Worm (Caenorhabditis elegans) whole organism, young adult: ENCODE results near the gene tag-321.

Experiments
- B0019.2 ChIP-seq: fragments of 200-800 bp; sonication (Bioruptor generic); conservative IDR thresholded peaks from 2 replicates; pipeline ENCODE4 v1.3.6; 2022; ENCODE audit warnings: missing genetic modification reagents, missing genetic modification characterization, missing compliant biosample characterization
- B0336.3 ChIP-seq: fragments of 200-800 bp; sonication (Bioruptor generic); IDR thresholded peaks from 2 replicates; pipeline ENCODE4 v1.3.6; 2022; ENCODE audit warnings: missing genetic modification characterization, missing compliant biosample characterization
- F37B4.10 ChIP-seq: fragments of 200-800 bp; sonication (Bioruptor generic); IDR thresholded peaks from 2 replicates; pipeline ENCODE4 v1.3.6; 2022; ENCODE audit warnings: missing genetic modification characterization, missing compliant biosample characterization
- F39B2.1 ChIP-seq: fragments of 200-800 bp; sonication (Bioruptor generic); IDR thresholded peaks from 2 replicates; pipeline ENCODE4 v1.3.6; 2022; ENCODE audit warnings: missing genetic modification reagents, missing genetic modification characterization, missing compliant biosample characterization
- F55B11.4 ChIP-seq: sonication (generic microtip); optimal IDR thresholded peaks from 2 replicates; lab custom pipeline; 2016; ENCODE audit warnings: missing compliant biosample characterization, missing genetic modification characterization, borderline replicate concordance; ENCODE audit not compliant: insufficient read depth
- F57A8.1 ChIP-seq: fragments of 200-800 bp; sonication (Bioruptor generic); optimal IDR thresholded peaks from 2 replicates; lab custom pipeline; 2018; ENCODE audit warnings: mild to moderate bottlenecking, missing genetic modification characterization, moderate library complexity, missing compliant biosample characterization
- T07F8.4 ChIP-seq: sonication (generic microtip); optimal IDR thresholded peaks from 2 replicates; lab custom pipeline; 2016; ENCODE audit warnings: mild to moderate bottlenecking, missing genetic modification characterization, moderate library complexity, missing compliant biosample characterization
- Y53G8AR.9 ChIP-seq: fragments of 200-800 bp; sonication (Bioruptor generic); conservative IDR thresholded peaks from 2 replicates; pipeline ENCODE4 v1.3.6; 2022; ENCODE audit warnings: missing genetic modification reagents, missing genetic modification characterization, missing compliant biosample characterization
- Y56A3A.18 ChIP-seq: fragments of 200-800 bp; sonication (Bioruptor generic); IDR thresholded peaks from 2 replicates; pipeline ENCODE4 v1.3.6; 2022; ENCODE audit warnings: missing genetic modification reagents, missing genetic modification characterization, missing compliant biosample characterization
- Y95B8A.8 ChIP-seq: fragments of 200-800 bp; sonication (Bioruptor generic); IDR thresholded peaks from 2 replicates; pipeline ENCODE4 v1.3.6; 2022; ENCODE audit warnings: missing genetic modification reagents, missing genetic modification characterization, missing compliant biosample characterization
- attf-5 ChIP-seq: fragments of 200-800 bp; sonication (Bioruptor generic); optimal IDR thresholded peaks from 2 replicates; lab custom pipeline; 2018; ENCODE audit warnings: mild to moderate bottlenecking, missing genetic modification characterization, missing compliant biosample characterization
- attf-6 ChIP-seq: fragments of 200-800 bp; sonication (Bioruptor generic); IDR thresholded peaks from 2 replicates; pipeline ENCODE4 v1.3.6; 2022; ENCODE audit warnings: missing genetic modification reagents, missing genetic modification characterization, missing compliant biosample characterization
- bed-2 ChIP-seq: fragments of 200-800 bp; sonication (Bioruptor generic); IDR thresholded peaks from 2 replicates; pipeline ENCODE4 v1.3.6; 2022; ENCODE audit warnings: missing genetic modification reagents, missing genetic modification characterization, missing compliant biosample characterization
- ccch-3 ChIP-seq: fragments of 200-800 bp; sonication (Bioruptor generic); optimal IDR thresholded peaks from 2 replicates; lab custom pipeline; 2018; ENCODE audit warnings: mild to moderate bottlenecking, missing genetic modification characterization, missing compliant biosample characterization
- cebp-1 ChIP-seq, 2 experiments: fragments of 200-800 bp in 1 of 2; sonication (Bioruptor generic) in 1 of 2; sonication (generic microtip) in 1 of 2; IDR thresholded peaks in 1 of 2; optimal IDR thresholded peaks in 1 of 2; 2 replicates each; pipeline versions ENCODE4 v1.3.6 to Lab custom; 2017 to 2022; ENCODE audit warnings: missing compliant biosample characterization in 2 of 2, missing genetic modification characterization in 2 of 2, mild to moderate bottlenecking in 1 of 2, missing genetic modification reagents in 1 of 2, moderate library complexity in 1 of 2
- cebp-2 ChIP-seq: fragments of 200-800 bp; sonication (Bioruptor generic); IDR thresholded peaks from 2 replicates; pipeline ENCODE4 v1.3.6; 2022; ENCODE audit warnings: missing genetic modification characterization, missing compliant biosample characterization
- die-1 ChIP-seq: sonication (generic microtip); optimal IDR thresholded peaks from 2 replicates; lab custom pipeline; 2016; ENCODE audit warnings: missing genotype, mild to moderate bottlenecking, missing genetic modification characterization, missing compliant biosample characterization
- dox-1 ChIP-seq: fragments of 200-800 bp; sonication (Bioruptor generic); IDR thresholded peaks from 2 replicates; pipeline ENCODE4 v1.3.6; 2022; ENCODE audit warnings: missing genetic modification reagents, missing genetic modification characterization, missing compliant biosample characterization
- dpff-1 ChIP-seq: sonication (generic microtip); optimal IDR thresholded peaks from 2 replicates; lab custom pipeline; 2017; ENCODE audit warnings: mild to moderate bottlenecking, missing genetic modification characterization, missing compliant biosample characterization
- efl-1 ChIP-seq: fragments of 150-350 bp; optimal IDR thresholded peaks from 2 replicates; lab custom pipeline; 2014; ENCODE audit warnings: missing biosample characterization, missing genetic modification reagents, missing genetic modification characterization
- egrh-3 ChIP-seq: fragments of 200-800 bp; sonication (Bioruptor generic); IDR thresholded peaks from 2 replicates; pipeline ENCODE4 v1.3.6; 2022; ENCODE audit warnings: missing genetic modification reagents, missing genetic modification characterization, missing compliant biosample characterization
- ets-4 ChIP-seq: fragments of 200-800 bp; sonication (Bioruptor generic); optimal IDR thresholded peaks from 2 replicates; lab custom pipeline; 2018; ENCODE audit warnings: mild to moderate bottlenecking, missing genetic modification characterization, missing compliant biosample characterization
- gei-17 ChIP-seq: fragments of 200-800 bp; sonication (Bioruptor generic); optimal IDR thresholded peaks from 2 replicates; lab custom pipeline; 2018; ENCODE audit warnings: mild to moderate bottlenecking, missing genetic modification characterization, missing compliant biosample characterization
- hlh-12 ChIP-seq: sonication (generic microtip); optimal IDR thresholded peaks from 2 replicates; lab custom pipeline; 2016; ENCODE audit warnings: missing genetic modification characterization, missing compliant biosample characterization
- hlh-26 ChIP-seq: fragments of 200-800 bp; sonication (Bioruptor generic); conservative IDR thresholded peaks from 2 replicates; pipeline ENCODE4 v1.3.6; 2022; ENCODE audit warnings: missing genetic modification reagents, missing genetic modification characterization, missing compliant biosample characterization
- lag-1 ChIP-seq: fragments of 200-800 bp; sonication (Bioruptor generic); IDR thresholded peaks from 2 replicates; pipeline ENCODE4 v1.3.6; 2022; ENCODE audit warnings: missing genetic modification reagents, missing genetic modification characterization, missing compliant biosample characterization
- let-607 ChIP-seq, 2 experiments: fragments of 200-800 bp in 1 of 2; sonication (Bioruptor generic) in 1 of 2; sonication (generic microtip) in 1 of 2; optimal IDR thresholded peaks; 2 replicates each; lab custom pipeline; 2016 to 2018; ENCODE audit warnings: mild to moderate bottlenecking in 2 of 2, missing compliant biosample characterization in 2 of 2, missing genetic modification characterization in 2 of 2, moderate library complexity in 2 of 2, missing genotype in 1 of 2
- lin-26 ChIP-seq: fragments of 200-800 bp; sonication (Bioruptor generic); IDR thresholded peaks from 2 replicates; pipeline ENCODE4 v1.3.6; 2022; ENCODE audit warnings: missing genetic modification reagents, missing genetic modification characterization, missing compliant biosample characterization
- lir-1 ChIP-seq: fragments of 200-800 bp; sonication (Bioruptor generic); conservative IDR thresholded peaks from 2 replicates; pipeline ENCODE4 v1.3.6; 2022; ENCODE audit warnings: missing genetic modification reagents, missing genetic modification characterization, missing compliant biosample characterization
- lsl-1 ChIP-seq: fragments of 200-800 bp; sonication (Bioruptor generic); optimal IDR thresholded peaks from 2 replicates; lab custom pipeline; 2018; ENCODE audit warnings: mild to moderate bottlenecking, missing genetic modification characterization, moderate library complexity, missing compliant biosample characterization
- lsy-27 ChIP-seq: sonication (generic microtip); optimal IDR thresholded peaks from 2 replicates; lab custom pipeline; 2017; ENCODE audit warnings: missing genetic modification characterization, mild to moderate bottlenecking, missing compliant biosample characterization, antibody characterized with exemption, missing genotype, borderline replicate concordance; ENCODE audit not compliant: insufficient read depth
- madf-10 ChIP-seq: sonication (generic microtip); optimal IDR thresholded peaks from 2 replicates; lab custom pipeline; 2016; ENCODE audit warnings: mild to moderate bottlenecking, missing genetic modification characterization, missing compliant biosample characterization
- madf-6 ChIP-seq: fragments of 200-800 bp; sonication (Bioruptor generic); IDR thresholded peaks from 2 replicates; pipeline ENCODE4 v1.3.6; 2022; ENCODE audit warnings: missing genetic modification reagents, missing genetic modification characterization, missing compliant biosample characterization
- mel-28 ChIP-seq: sonication (generic microtip); optimal IDR thresholded peaks from 2 replicates; lab custom pipeline; 2016; ENCODE audit warnings: borderline replicate concordance, mild to moderate bottlenecking, missing genetic modification characterization, missing compliant biosample characterization
- nhr-179 ChIP-seq: sonication (generic microtip); optimal IDR thresholded peaks from 2 replicates; lab custom pipeline; 2016; ENCODE audit warnings: mild to moderate bottlenecking, missing genetic modification characterization, missing compliant biosample characterization
- pbrm-1 ChIP-seq: fragments of 200-800 bp; sonication (Bioruptor generic); IDR thresholded peaks from 2 replicates; pipeline ENCODE4 v1.3.6; 2022; ENCODE audit warnings: missing genetic modification reagents, missing genetic modification characterization, missing compliant biosample characterization
- rcor-1 ChIP-seq: fragments of 200-800 bp; sonication (Bioruptor generic); IDR thresholded peaks from 2 replicates; pipeline ENCODE4 v1.3.6; 2022; ENCODE audit warnings: missing genetic modification reagents, missing genetic modification characterization, missing compliant biosample characterization
- repo-1 ChIP-seq: sonication (generic microtip); optimal IDR thresholded peaks from 2 replicates; lab custom pipeline; 2017; ENCODE audit warnings: mild to moderate bottlenecking, missing genetic modification characterization, missing compliant biosample characterization
- snpc-1.1 ChIP-seq: sonication (generic microtip); optimal IDR thresholded peaks from 2 replicates; lab custom pipeline; 2017; ENCODE audit warnings: missing genetic modification characterization, mild to moderate bottlenecking, missing compliant biosample characterization, antibody characterized with exemption, moderate library complexity, missing genotype, missing genetic modification reagents; ENCODE audit not compliant: insufficient read depth
- snpc-4 ChIP-seq, 5 experiments: fragments of 150-350 bp in 1 of 5; sonication (generic microtip) in 4 of 5; optimal IDR thresholded peaks; 2 replicates each; lab custom pipeline; 2014 to 2018; ENCODE audit warnings: missing genetic modification characterization in 5 of 5, missing biosample characterization in 3 of 5, antibody characterized with exemption in 2 of 5, mild to moderate bottlenecking in 2 of 5, missing compliant biosample characterization in 2 of 5, missing genotype in 2 of 5, moderate library complexity in 2 of 5, missing genetic modification reagents in 1 of 5
- somi-1 ChIP-seq: fragments of 200-800 bp; sonication (Bioruptor generic); optimal IDR thresholded peaks from 2 replicates; lab custom pipeline; 2018; ENCODE audit warnings: mild to moderate bottlenecking, missing genetic modification characterization, missing compliant biosample characterization
- sptf-2 ChIP-seq: fragments of 200-800 bp; sonication (Bioruptor generic); optimal IDR thresholded peaks from 2 replicates; lab custom pipeline; 2018; ENCODE audit warnings: mild to moderate bottlenecking, missing genetic modification characterization, missing compliant biosample characterization
- tbp1 ChIP-seq: fragments of 200-800 bp; sonication (Bioruptor generic); optimal IDR thresholded peaks from 2 replicates; lab custom pipeline; 2018; ENCODE audit warnings: mild to moderate bottlenecking, missing genetic modification characterization, missing compliant biosample characterization
- unc-130 ChIP-seq: sonication (generic microtip); optimal IDR thresholded peaks from 2 replicates; lab custom pipeline; 2016; ENCODE audit warnings: missing genetic modification reagents, missing genetic modification characterization, missing compliant biosample characterization
- ztf-22 ChIP-seq: fragments of 200-800 bp; sonication (Bioruptor generic); optimal IDR thresholded peaks from 2 replicates; lab custom pipeline; 2018; ENCODE audit warnings: mild to moderate bottlenecking, missing genetic modification characterization, moderate library complexity, missing compliant biosample characterization
- ztf-3 ChIP-seq: fragments of 200-800 bp; sonication (Bioruptor generic); optimal IDR thresholded peaks from 2 replicates; lab custom pipeline; 2018; ENCODE audit warnings: mild to moderate bottlenecking, missing genetic modification characterization, missing compliant biosample characterization

Gene tag-321

ce11 chrIV:7789521-7789949 is 5.9 kb upstream of the tag-321 start, which contains the start of gene imp-3 (continued):
- TF ChIP-seq unc-130 (peak; percentile 11), cebp-1 (GFP tag; IDR thresholded peaks at IDR 0.05; lab: Robert Waterston, UW) (no peak), cebp-1 (tag; optimal IDR thresholded peaks at IDR 0.05; lab: Kevin White, UChicago) (peak; percentile 76), Y56A3A.18 (GFP tag; lab: Robert Waterston, UW) (peak; percentile 56; the same call in 1 of the 2 replicates), mel-28 (tag; lab: Kevin White, UChicago) (no peak), lir-1 (GFP tag; lab: Robert Waterston, UW) (0 out of 2 replicates have a peak, but pooled peaks have one; percentile 22), let-607 (tag; optimal IDR thresholded peaks at IDR 0.05; lab: Kevin White, UChicago) (peak; percentile 19 to 24), lin-26 (peak; percentile 77), B0336.3 (peak; percentile 80), Y53G8AR.9 (GFP tag; lab: Robert Waterston, UW) (peak; percentile 95), T07F8.4 (tag; lab: Kevin White, UChicago) (no peak), pbrm-1 (GFP tag; lab: Robert Waterston, UW) (peak; percentile 62), egrh-3 (GFP tag; lab: Robert Waterston, UW) (no peak), bed-2 (GFP tag; lab: Robert Waterston, UW) (no peak), Y95B8A.8 (GFP tag; lab: Robert Waterston, UW) (peak; percentile 66; the same call in 1 of the 2 replicates), ccch-3 (GFP tag; lab: Kevin White, UChicago) (no peak), snpc-4 (GFP tag; optimal IDR thresholded peaks at IDR 0.05; lab: Kevin White, UChicago) (no peak), snpc-4 (tag; optimal IDR thresholded peaks at IDR 0.05; lab: Kevin White, UChicago) (peak in 2 of 4 experiments; percentile 27 to 44), F37B4.10 (GFP tag; lab: Robert Waterston, UW) (no peak), tbp1 (GFP tag; lab: Kevin White, UChicago) (peak; percentile 60), nhr-179 (tag; lab: Kevin White, UChicago) (no peak), dox-1 (GFP tag; lab: Robert Waterston, UW) (peak; percentile 68; the same call in 1 of the 2 replicates), B0019.2 (GFP tag; lab: Robert Waterston, UW) (no peak), ztf-22 (GFP tag; lab: Kevin White, UChicago) (no peak), madf-10 (tag; lab: Kevin White, UChicago) (peak; percentile 45), gei-17 (peak; percentile 1), madf-6 (GFP tag; lab: Robert Waterston, UW) (peak; percentile 72), F55B11.4 (no peak), somi-1 (GFP tag; lab: Kevin White, UChicago) (no peak), ztf-3 (no peak), efl-1 (GFP tag; lab: Kevin White, UChicago) (no peak), repo-1 (tag; lab: Kevin White, UChicago) (peak; percentile 56), cebp-2 (GFP tag; lab: Robert Waterston, UW) (no peak), F39B2.1 (GFP tag; lab: Robert Waterston, UW) (peak; percentile 61; the same call in 1 of the 2 replicates), ets-4 (no peak), sptf-2 (no peak), die-1 (tag; lab: Kevin White, UChicago) (no peak), lag-1 (GFP tag; lab: Robert Waterston, UW) (no peak), hlh-12 (tag; lab: Kevin White, UChicago) (no peak), lsy-27 (no peak), lsl-1 (GFP tag; lab: Kevin White, UChicago) (peak; percentile 9), snpc-1.1 (tag; lab: Kevin White, UChicago) (peak; percentile 19), dpff-1 (tag; lab: Kevin White, UChicago) (peak; percentile 7), attf-5 (peak; percentile 74), attf-6 (GFP tag; lab: Robert Waterston, UW) (no peak; the same call in 1 of the 2 replicates), F57A8.1 (no peak), rcor-1 (peak; percentile 46; the same call in 1 of the 2 replicates), hlh-26 (GFP tag; lab: Robert Waterston, UW) (no peak)
